Worm (Caenorhabditis elegans) whole organism, late embryonic: ENCODE results near the gene nspc-7.

Experiments
- T23F11.4 ChIP-seq: fragments of 200-800 bp; sonication (Bioruptor generic); optimal IDR thresholded peaks from 2 replicates; lab custom pipeline; 2018; ENCODE audit warnings: mild to moderate bottlenecking, missing genetic modification characterization, missing compliant biosample characterization
- ama-1 ChIP-seq: fragments of 150-350 bp; optimal IDR thresholded peaks from 2 replicates; lab custom pipeline; 2014
- hlh-30 ChIP-seq: sonication (generic microtip); optimal IDR thresholded peaks from 2 replicates; lab custom pipeline; 2017; ENCODE audit warnings: antibody characterized with exemption, missing genetic modification characterization, missing compliant biosample characterization; ENCODE audit not compliant: insufficient read depth
- pha-4 ChIP-seq: fragments of 150-350 bp; optimal IDR thresholded peaks from 2 replicates; lab custom pipeline; 2018; ENCODE audit warnings: missing biosample characterization, missing genetic modification reagents, missing genetic modification characterization
- unc-55 ChIP-seq: sonication (generic microtip); optimal IDR thresholded peaks from 2 replicates; lab custom pipeline; 2017; ENCODE audit warnings: missing biosample characterization, missing genetic modification reagents, missing genetic modification characterization

- TF ChIP-seq pha-4 (tag; lab: Kevin White, UChicago) (no peak), hlh-30 (no peak), ama-1 (no peak), T23F11.4 (GFP tag; lab: Kevin White, UChicago) (no peak), unc-55 (GFP tag; lab: Kevin White, UChicago) (no peak)
Observed at ce11 chrX:8566521-8567032, 24.9 kb downstream of the nspc-7 start.
